Worm (Caenorhabditis elegans) whole organism, L3 larva: ENCODE data around the gene F28B12.1.

Experiments used
- R02D3.7 ChIP-seq: fragments of 150-350 bp; optimal IDR thresholded peaks from 2 replicates; lab custom pipeline; 2014; ENCODE audit warnings: missing biosample characterization, missing genetic modification characterization
- ZK546.5 ChIP-seq: sonication (generic microtip); optimal IDR thresholded peaks from 2 replicates; lab custom pipeline; 2017; ENCODE audit warnings: missing biosample characterization, missing genetic modification characterization
- aly-2 ChIP-seq: fragments of 150-350 bp; optimal IDR thresholded peaks from 2 replicates; lab custom pipeline; 2014; ENCODE audit warnings: missing biosample characterization, missing genetic modification characterization
- ama-1 ChIP-seq: fragments of 150-350 bp; optimal IDR thresholded peaks from 2 replicates; lab custom pipeline; 2018
- ceh-16 ChIP-seq: sonication (generic microtip); optimal IDR thresholded peaks from 2 replicates; lab custom pipeline; 2017; ENCODE audit warnings: missing biosample characterization, missing genetic modification characterization
- ceh-28 ChIP-seq: fragments of 150-350 bp; optimal IDR thresholded peaks from 2 replicates; lab custom pipeline; 2014; ENCODE audit warnings: missing biosample characterization, missing genetic modification reagents, missing genetic modification characterization
- ceh-82 ChIP-seq: fragments of 150-350 bp; optimal IDR thresholded peaks from 2 replicates; lab custom pipeline; 2014; ENCODE audit warnings: missing biosample characterization, missing genetic modification characterization
- ceh-9 ChIP-seq: sonication (generic microtip); optimal IDR thresholded peaks from 2 replicates; lab custom pipeline; 2018; ENCODE audit warnings: missing biosample characterization, missing genetic modification characterization
- daf-12 ChIP-seq: fragments of 150-350 bp; optimal IDR thresholded peaks from 2 replicates; lab custom pipeline; 2014; ENCODE audit warnings: missing biosample characterization, missing genetic modification reagents, missing genetic modification characterization
- egl-27 ChIP-seq: sonication (generic microtip); optimal IDR thresholded peaks from 4 replicates; lab custom pipeline; 2017; ENCODE audit warnings: missing biosample characterization, missing genetic modification reagents, missing genetic modification characterization
- egl-5 ChIP-seq: fragments of 150-350 bp; optimal IDR thresholded peaks from 2 replicates; lab custom pipeline; 2017; ENCODE audit warnings: missing biosample characterization, missing genetic modification reagents, missing genetic modification characterization, inconsistent platforms
- elt-1 ChIP-seq: fragments of 150-350 bp; optimal IDR thresholded peaks from 2 replicates; lab custom pipeline; 2014; ENCODE audit warnings: missing biosample characterization, missing genetic modification characterization
- elt-2 ChIP-seq: sonication (generic microtip); optimal IDR thresholded peaks from 2 replicates; lab custom pipeline; 2016; ENCODE audit warnings: missing genetic modification reagents, mild to moderate bottlenecking, missing genetic modification characterization, missing compliant biosample characterization
- eor-1 ChIP-seq, 2 experiments: fragments of 150-350 bp; optimal IDR thresholded peaks; 2 replicates each; lab custom pipeline; 2014 to 2018; ENCODE audit warnings: missing biosample characterization in 2 of 2, missing genetic modification characterization in 2 of 2
- fkh-10 ChIP-seq: sonication (generic microtip); optimal IDR thresholded peaks from 2 replicates; lab custom pipeline; 2017; ENCODE audit warnings: missing biosample characterization, missing genetic modification reagents, missing genetic modification characterization
- fkh-2 ChIP-seq: fragments of 150-350 bp; optimal IDR thresholded peaks from 2 replicates; lab custom pipeline; 2014; ENCODE audit warnings: missing biosample characterization, missing genetic modification reagents, missing genetic modification characterization
- fos-1 ChIP-seq: fragments of 150-350 bp; optimal IDR thresholded peaks from 2 replicates; lab custom pipeline; 2014; ENCODE audit warnings: missing biosample characterization, missing genetic modification characterization
- hmg-11 ChIP-seq: sonication (generic microtip); optimal IDR thresholded peaks from 2 replicates; lab custom pipeline; 2016; ENCODE audit warnings: missing genetic modification characterization, missing compliant biosample characterization
- jun-1 ChIP-seq: fragments of 150-350 bp; optimal IDR thresholded peaks from 2 replicates; lab custom pipeline; 2014; ENCODE audit warnings: missing biosample characterization, missing genetic modification reagents, missing genetic modification characterization
- lin-15B ChIP-seq: fragments of 150-350 bp; optimal IDR thresholded peaks from 2 replicates; lab custom pipeline; 2014; ENCODE audit warnings: missing biosample characterization, missing genetic modification characterization
- mdl-1 ChIP-seq: fragments of 150-350 bp; optimal IDR thresholded peaks from 2 replicates; lab custom pipeline; 2014; ENCODE audit warnings: missing biosample characterization, missing genetic modification characterization
- nfya-1 ChIP-seq: sonication (generic microtip); optimal IDR thresholded peaks from 2 replicates; lab custom pipeline; 2017; ENCODE audit warnings: missing genetic modification characterization, mild to moderate bottlenecking, missing compliant biosample characterization, antibody characterized with exemption, moderate library complexity; ENCODE audit not compliant: insufficient read depth
- nhr-12 ChIP-seq: fragments of 150-350 bp; optimal IDR thresholded peaks from 2 replicates; lab custom pipeline; 2014; ENCODE audit warnings: missing biosample characterization, missing genetic modification characterization
- nhr-237 ChIP-seq: fragments of 150-350 bp; optimal IDR thresholded peaks from 2 replicates; lab custom pipeline; 2014; ENCODE audit warnings: missing biosample characterization, missing genetic modification characterization
- nhr-25 ChIP-seq: sonication (generic microtip); optimal IDR thresholded peaks from 2 replicates; lab custom pipeline; 2017; ENCODE audit warnings: missing biosample characterization, missing genetic modification characterization
- nhr-28 ChIP-seq: fragments of 150-350 bp; optimal IDR thresholded peaks from 2 replicates; lab custom pipeline; 2014; ENCODE audit warnings: missing biosample characterization, missing genetic modification characterization
- nhr-43 ChIP-seq: sonication (generic microtip); optimal IDR thresholded peaks from 2 replicates; lab custom pipeline; 2016; ENCODE audit warnings: mild to moderate bottlenecking, missing genetic modification characterization, missing compliant biosample characterization; ENCODE audit not compliant: poor library complexity, severe bottlenecking
- nhr-67 ChIP-seq: fragments of 150-350 bp; optimal IDR thresholded peaks from 2 replicates; lab custom pipeline; 2014; ENCODE audit warnings: missing biosample characterization, missing genetic modification characterization
- nhr-76 ChIP-seq: fragments of 150-350 bp; sonication (generic microtip); optimal IDR thresholded peaks from 5 replicates; lab custom pipeline; 2014; ENCODE audit warnings: missing biosample characterization, missing genetic modification characterization
- nhr-77 ChIP-seq: fragments of 150-350 bp; optimal IDR thresholded peaks from 2 replicates; lab custom pipeline; 2014; ENCODE audit warnings: missing biosample characterization, missing genetic modification characterization
- pha-4 ChIP-seq: fragments of 150-350 bp; optimal IDR thresholded peaks from 2 replicates; lab custom pipeline; 2014; ENCODE audit warnings: missing biosample characterization, missing genetic modification reagents, missing genetic modification characterization
- pqm-1 ChIP-seq: fragments of 150-350 bp; optimal IDR thresholded peaks from 2 replicates; lab custom pipeline; 2017; ENCODE audit warnings: missing biosample characterization, missing genetic modification characterization, inconsistent platforms
- sea-2 ChIP-seq: fragments of 150-350 bp; sonication (generic microtip); optimal IDR thresholded peaks from 4 replicates; lab custom pipeline; 2014; ENCODE audit warnings: missing biosample characterization, missing genetic modification reagents, missing genetic modification characterization
- skn-1 ChIP-seq: fragments of 150-350 bp; optimal IDR thresholded peaks from 2 replicates; lab custom pipeline; 2014; ENCODE audit warnings: missing biosample characterization, missing genetic modification characterization
- snpc-4 ChIP-seq: fragments of 150-350 bp; optimal IDR thresholded peaks from 2 replicates; lab custom pipeline; 2014; ENCODE audit warnings: missing biosample characterization, missing genetic modification characterization
- tbx-2 ChIP-seq: sonication (generic microtip); optimal IDR thresholded peaks from 2 replicates; lab custom pipeline; 2016; ENCODE audit warnings: mild to moderate bottlenecking, missing genetic modification characterization, missing compliant biosample characterization
- unc-39 ChIP-seq: sonication (generic microtip); optimal IDR thresholded peaks from 4 replicates; lab custom pipeline; 2017; ENCODE audit warnings: missing biosample characterization, missing genetic modification characterization
- unc-62 ChIP-seq: fragments of 150-350 bp; sonication (generic microtip); optimal IDR thresholded peaks from 4 replicates; lab custom pipeline; 2014; ENCODE audit warnings: missing biosample characterization, missing genetic modification reagents, missing genetic modification characterization
- zag-1 ChIP-seq: fragments of 150-350 bp; optimal IDR thresholded peaks from 2 replicates; lab custom pipeline; 2014; ENCODE audit warnings: missing biosample characterization, missing genetic modification characterization
- ztf-11 ChIP-seq: fragments of 150-350 bp; optimal IDR thresholded peaks from 2 replicates; lab custom pipeline; 2014; ENCODE audit warnings: missing biosample characterization, missing genetic modification characterization
- ztf-4 ChIP-seq: fragments of 150-350 bp; optimal IDR thresholded peaks from 2 replicates; lab custom pipeline; 2014; ENCODE audit warnings: missing biosample characterization, missing genetic modification characterization

Gene F28B12.1

DNA sequence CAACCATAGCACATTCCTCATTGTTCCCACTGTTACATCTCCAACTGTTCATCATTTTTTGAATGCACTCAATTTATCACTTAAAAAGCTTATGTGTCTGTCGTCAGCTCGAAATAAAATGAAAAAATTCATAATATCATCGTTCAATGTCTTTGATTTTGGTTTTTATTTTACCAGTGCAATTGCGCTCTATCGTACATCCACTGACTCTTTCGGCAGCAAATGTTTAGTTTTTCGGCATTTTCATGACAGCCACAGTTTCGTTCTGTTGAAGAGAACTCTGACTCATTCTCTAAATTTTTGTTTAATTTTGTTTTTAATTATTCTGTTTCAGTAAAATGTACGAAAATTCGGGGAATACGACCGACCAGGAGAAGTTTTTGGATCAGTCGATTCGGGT lies 35.2 kb upstream of the F28B12.1 start, which contains the start of gene vps-35 (continued):
- TF ChIP-seq fkh-10 (GFP tag; lab: Kevin White, UChicago) (no peak), fos-1 (tag; lab: Kevin White, UChicago) (no peak)

DNA sequence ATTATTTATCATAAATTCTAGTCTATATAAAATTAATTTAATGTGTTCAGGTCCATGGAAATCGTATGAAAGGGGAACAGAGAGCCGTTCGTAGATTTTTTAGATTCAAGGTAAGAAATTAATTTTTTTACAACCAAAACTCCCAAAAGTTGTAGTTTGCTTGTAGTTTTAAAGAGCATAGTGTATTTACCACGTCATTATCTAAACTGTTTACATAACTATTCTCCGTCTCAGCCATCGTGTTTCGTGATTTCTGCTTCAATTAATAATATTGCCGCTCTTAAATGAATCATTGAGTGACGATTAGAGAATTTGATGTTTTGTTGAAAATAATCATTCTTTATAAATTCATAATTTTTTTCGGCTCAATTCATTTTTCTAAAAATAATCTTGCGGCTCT lies 31.5 kb upstream of the F28B12.1 start, which contains the start of gene cgt-3:
cgt-3 (plus strand) TSS at position 51 of the 400 bp plus-strand sequence.
- TF ChIP-seq pha-4 (peak; percentile 71), zag-1 (no peak), sea-2 (GFP tag; lab: Kevin White, UChicago) (no peak), egl-27 (no peak), nhr-76 (tag; lab: Kevin White, UChicago) (no peak), elt-1 (no peak), eor-1 (tag; optimal IDR thresholded peaks at IDR 0.05; lab: Kevin White, UChicago) (no peak), pqm-1 (tag; lab: Kevin White, UChicago) (peak; percentile 58)
- TF ChIP-seq, all 47 proteins: peak for 2

- TF ChIP-seq egl-5 (tag; lab: Kevin White, UChicago) (no peak), mdl-1 (tag; lab: Kevin White, UChicago) (no peak), ztf-11 (tag; lab: Kevin White, UChicago) (no peak), fkh-10 (GFP tag; lab: Kevin White, UChicago) (no peak), ceh-82 (no peak), zag-1 (no peak), pha-4 (peak; percentile 94), nhr-12 (no peak), nhr-76 (tag; lab: Kevin White, UChicago) (no peak), pqm-1 (tag; lab: Kevin White, UChicago) (peak; percentile 96), nhr-77 (no peak), R02D3.7 (tag; lab: Kevin White, UChicago) (no peak), ztf-4 (tag; lab: Kevin White, UChicago) (no peak), lin-15B (tag; lab: Kevin White, UChicago) (no peak), hmg-11 (tag; lab: Kevin White, UChicago) (no peak), ceh-9 (tag; lab: Kevin White, UChicago) (no peak), egl-27 (no peak), elt-1 (no peak), nhr-237 (no peak), ZK546.5 (tag; lab: Kevin White, UChicago) (no peak), skn-1 (tag; lab: Kevin White, UChicago) (peak; percentile 47), nhr-67 (no peak), unc-62 (GFP tag; lab: Kevin White, UChicago) (no peak), nhr-28 (tag; lab: Kevin White, UChicago) (no peak), ceh-28 (tag; lab: Kevin White, UChicago) (no peak), ama-1 (lab: Kevin White, UChicago) (no peak), unc-39 (no peak), tbx-2 (tag; lab: Kevin White, UChicago) (no peak), nhr-43 (tag; lab: Kevin White, UChicago) (no peak), snpc-4 (tag; lab: Kevin White, UChicago) (no peak), fkh-2 (tag; lab: Kevin White, UChicago) (no peak), jun-1 (tag; lab: Kevin White, UChicago) (peak; percentile 41), ceh-16 (tag; lab: Kevin White, UChicago) (no peak), elt-2 (tag; lab: Kevin White, UChicago) (peak; percentile 94), aly-2 (tag; lab: Kevin White, UChicago) (no peak)
Observed at ce11 chrII:5911939-5912523, 30.7 kb upstream of the F28B12.1 start.

DNA sequence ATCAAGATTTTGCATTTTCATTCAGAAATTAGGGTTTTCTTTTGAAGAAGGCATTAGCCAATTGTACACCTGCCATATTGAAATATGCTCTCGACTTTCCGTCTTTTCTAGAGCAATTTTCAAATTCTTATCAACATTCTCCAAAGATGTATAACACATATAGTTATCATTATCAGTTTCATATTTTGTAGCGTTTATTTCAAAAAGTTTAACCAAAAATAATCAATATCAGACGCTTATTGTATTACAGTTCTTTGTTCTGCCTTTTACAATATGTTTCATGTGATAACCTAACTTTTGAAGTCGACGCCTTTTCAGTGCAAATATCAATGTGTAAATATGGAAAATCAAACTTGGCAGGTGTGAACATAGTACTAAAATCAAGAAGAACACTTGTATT lies 28.8 kb upstream of the F28B12.1 start:
- no peak for TF ChIP-seq hmg-11 (tag; lab: Kevin White, UChicago)
- no peak for TF ChIP-seq aly-2 (tag; lab: Kevin White, UChicago)
- TF ChIP-seq nfya-1 (tag; lab: Kevin White, UChicago), result no peak
- TF ChIP-seq daf-12, result no peak
- TF ChIP-seq nhr-25 (tag; lab: Kevin White, UChicago), result no peak
- peak; percentile 80 for TF ChIP-seq pqm-1 (tag; lab: Kevin White, UChicago)
- TF ChIP-seq fos-1 (tag; lab: Kevin White, UChicago), result no peak
- peak; percentile 77 for TF ChIP-seq elt-2 (tag; lab: Kevin White, UChicago)
- TF ChIP-seq eor-1 (tag; optimal IDR thresholded peaks at IDR 0.05; lab: Kevin White, UChicago), result no peak
- peak; percentile 42 for TF ChIP-seq pha-4
